Worm (Caenorhabditis elegans) whole organism, young adult: Measurements from ENCODE around the gene clec-135.

Source experiments
- B0035.1 ChIP-seq: sonication (generic microtip); optimal IDR thresholded peaks from 2 replicates; lab custom pipeline; 2016; ENCODE audit warnings: missing genetic modification characterization, mild to moderate bottlenecking, missing compliant biosample characterization, missing genotype, missing genetic modification reagents
- C06A6.2 ChIP-seq: fragments of 200-800 bp; sonication (Bioruptor generic); conservative IDR thresholded peaks from 2 replicates; pipeline ENCODE4 v1.3.6; 2022; ENCODE audit warnings: missing genetic modification characterization, missing compliant biosample characterization
- C17E4.6 ChIP-seq: fragments of 200-800 bp; sonication (Bioruptor generic); IDR thresholded peaks from 2 replicates; pipeline ENCODE4 v1.3.6; 2022; ENCODE audit warnings: missing genetic modification reagents, missing genetic modification characterization, missing compliant biosample characterization
- F10E7.11 ChIP-seq: sonication (generic microtip); optimal IDR thresholded peaks from 2 replicates; lab custom pipeline; 2017; ENCODE audit warnings: mild to moderate bottlenecking, missing genetic modification characterization, moderate library complexity, missing compliant biosample characterization
- F23B12.7 ChIP-seq: sonication (generic microtip); optimal IDR thresholded peaks from 2 replicates; lab custom pipeline; 2017; ENCODE audit warnings: missing genetic modification characterization, mild to moderate bottlenecking, missing compliant biosample characterization, antibody characterized with exemption, moderate library complexity; ENCODE audit not compliant: insufficient read depth
- F33H1.4 ChIP-seq: fragments of 200-800 bp; sonication (Bioruptor generic); IDR thresholded peaks from 2 replicates; pipeline ENCODE4 v1.3.6; 2022; ENCODE audit warnings: missing genetic modification reagents, missing genetic modification characterization, missing compliant biosample characterization
- F37B4.10 ChIP-seq: fragments of 200-800 bp; sonication (Bioruptor generic); IDR thresholded peaks from 2 replicates; pipeline ENCODE4 v1.3.6; 2022; ENCODE audit warnings: missing genetic modification characterization, missing compliant biosample characterization
- F39B2.1 ChIP-seq: fragments of 200-800 bp; sonication (Bioruptor generic); IDR thresholded peaks from 2 replicates; pipeline ENCODE4 v1.3.6; 2022; ENCODE audit warnings: missing genetic modification reagents, missing genetic modification characterization, missing compliant biosample characterization
- F57C9.4 ChIP-seq: sonication (generic microtip); optimal IDR thresholded peaks from 2 replicates; lab custom pipeline; 2017; ENCODE audit warnings: mild to moderate bottlenecking, missing genetic modification characterization, missing compliant biosample characterization
- K11D2.4 ChIP-seq: fragments of 200-800 bp; sonication (Bioruptor generic); IDR thresholded peaks from 2 replicates; pipeline ENCODE4 v1.3.6; 2022; ENCODE audit warnings: missing genetic modification reagents, missing genetic modification characterization, missing compliant biosample characterization
- Y53G8AR.9 ChIP-seq: fragments of 200-800 bp; sonication (Bioruptor generic); conservative IDR thresholded peaks from 2 replicates; pipeline ENCODE4 v1.3.6; 2022; ENCODE audit warnings: missing genetic modification reagents, missing genetic modification characterization, missing compliant biosample characterization
- ZK185.1 ChIP-seq: sonication (generic microtip); optimal IDR thresholded peaks from 2 replicates; lab custom pipeline; 2016; ENCODE audit warnings: mild to moderate bottlenecking, missing genetic modification characterization, missing compliant biosample characterization; ENCODE audit not compliant: poor library complexity, severe bottlenecking
- akir-1 ChIP-seq: fragments of 200-800 bp; sonication (Bioruptor generic); optimal IDR thresholded peaks from 2 replicates; lab custom pipeline; 2018; ENCODE audit warnings: mild to moderate bottlenecking, missing genetic modification characterization, moderate library complexity, missing compliant biosample characterization
- athp-1 ChIP-seq: sonication (generic microtip); optimal IDR thresholded peaks from 2 replicates; lab custom pipeline; 2017; ENCODE audit warnings: mild to moderate bottlenecking, missing genetic modification characterization, missing compliant biosample characterization
- bed-1 ChIP-seq: fragments of 200-800 bp; sonication (Bioruptor generic); IDR thresholded peaks from 2 replicates; pipeline ENCODE4 v1.3.6; 2022; ENCODE audit warnings: missing genetic modification reagents, missing genetic modification characterization, missing compliant biosample characterization
- cebp-1 ChIP-seq, 2 experiments: fragments of 200-800 bp in 1 of 2; sonication (Bioruptor generic) in 1 of 2; sonication (generic microtip) in 1 of 2; IDR thresholded peaks in 1 of 2; optimal IDR thresholded peaks in 1 of 2; 2 replicates each; pipeline versions ENCODE4 v1.3.6 to Lab custom; 2017 to 2022; ENCODE audit warnings: missing compliant biosample characterization in 2 of 2, missing genetic modification characterization in 2 of 2, mild to moderate bottlenecking in 1 of 2, missing genetic modification reagents in 1 of 2, moderate library complexity in 1 of 2
- ceh-40 ChIP-seq: fragments of 200-800 bp; sonication (Bioruptor generic); IDR thresholded peaks from 2 replicates; pipeline ENCODE4 v1.3.6; 2022; ENCODE audit warnings: missing genetic modification characterization, missing compliant biosample characterization
- ceh-79 ChIP-seq: sonication (generic microtip); optimal IDR thresholded peaks from 2 replicates; lab custom pipeline; 2017; ENCODE audit warnings: mild to moderate bottlenecking, missing genetic modification characterization, missing compliant biosample characterization
- dox-1 ChIP-seq: fragments of 200-800 bp; sonication (Bioruptor generic); IDR thresholded peaks from 2 replicates; pipeline ENCODE4 v1.3.6; 2022; ENCODE audit warnings: missing genetic modification reagents, missing genetic modification characterization, missing compliant biosample characterization
- dpl-1 ChIP-seq: fragments of 150-350 bp; optimal IDR thresholded peaks from 2 replicates; lab custom pipeline; 2014; ENCODE audit warnings: missing biosample characterization, missing genetic modification reagents, missing genetic modification characterization
- efl-1 ChIP-seq: fragments of 150-350 bp; optimal IDR thresholded peaks from 2 replicates; lab custom pipeline; 2014; ENCODE audit warnings: missing biosample characterization, missing genetic modification reagents, missing genetic modification characterization
- egl-44 ChIP-seq: fragments of 200-800 bp; sonication (Bioruptor generic); IDR thresholded peaks from 2 replicates; pipeline ENCODE4 v1.3.6; 2022; ENCODE audit warnings: missing genetic modification reagents, missing genetic modification characterization, missing compliant biosample characterization
- fkh-3 ChIP-seq: sonication (generic microtip); optimal IDR thresholded peaks from 2 replicates; lab custom pipeline; 2016; ENCODE audit warnings: mild to moderate bottlenecking, missing genetic modification characterization, missing compliant biosample characterization
- him-1 ChIP-seq: sonication (generic microtip); optimal IDR thresholded peaks from 2 replicates; lab custom pipeline; 2016; ENCODE audit warnings: missing genotype, missing genetic modification reagents, missing genetic modification characterization, missing compliant biosample characterization
- hrde-1 ChIP-seq: sonication (generic microtip); optimal IDR thresholded peaks from 2 replicates; lab custom pipeline; 2016; ENCODE audit warnings: missing genetic modification characterization, mild to moderate bottlenecking, missing compliant biosample characterization, moderate library complexity, missing genotype, missing genetic modification reagents, borderline replicate concordance
- let-526 ChIP-seq: fragments of 200-800 bp; sonication (Bioruptor generic); IDR thresholded peaks from 2 replicates; pipeline ENCODE4 v1.3.6; 2022; ENCODE audit warnings: missing genetic modification reagents, missing genetic modification characterization, missing compliant biosample characterization
- lin-26 ChIP-seq: fragments of 200-800 bp; sonication (Bioruptor generic); IDR thresholded peaks from 2 replicates; pipeline ENCODE4 v1.3.6; 2022; ENCODE audit warnings: missing genetic modification reagents, missing genetic modification characterization, missing compliant biosample characterization
- lin-35 ChIP-seq, 3 experiments: fragments of 150-350 bp in 2 of 3; sonication (generic microtip) in 1 of 3; optimal IDR thresholded peaks; 2 replicates each; lab custom pipeline; 2014 to 2018; ENCODE audit warnings: missing biosample characterization in 3 of 3, missing genetic modification characterization in 3 of 3, missing genetic modification reagents in 3 of 3
- lin-54 ChIP-seq: fragments of 200-800 bp; sonication (Bioruptor generic); optimal IDR thresholded peaks from 2 replicates; lab custom pipeline; 2018; ENCODE audit warnings: mild to moderate bottlenecking, missing genetic modification characterization, missing compliant biosample characterization
- lsl-1 ChIP-seq: fragments of 200-800 bp; sonication (Bioruptor generic); optimal IDR thresholded peaks from 2 replicates; lab custom pipeline; 2018; ENCODE audit warnings: mild to moderate bottlenecking, missing genetic modification characterization, moderate library complexity, missing compliant biosample characterization
- madf-10 ChIP-seq: sonication (generic microtip); optimal IDR thresholded peaks from 2 replicates; lab custom pipeline; 2016; ENCODE audit warnings: mild to moderate bottlenecking, missing genetic modification characterization, missing compliant biosample characterization
- madf-6 ChIP-seq: fragments of 200-800 bp; sonication (Bioruptor generic); IDR thresholded peaks from 2 replicates; pipeline ENCODE4 v1.3.6; 2022; ENCODE audit warnings: missing genetic modification reagents, missing genetic modification characterization, missing compliant biosample characterization
- madf-8 ChIP-seq: fragments of 200-800 bp; sonication (Bioruptor generic); conservative IDR thresholded peaks from 2 replicates; pipeline ENCODE4 v1.3.6; 2022; ENCODE audit warnings: missing genetic modification reagents, missing genetic modification characterization, missing compliant biosample characterization
- mcd-1 ChIP-seq: fragments of 200-800 bp; sonication (Bioruptor generic); IDR thresholded peaks from 2 replicates; pipeline ENCODE4 v1.3.6; 2022; ENCODE audit warnings: missing genetic modification reagents, missing genetic modification characterization, missing compliant biosample characterization
- mel-28 ChIP-seq: sonication (generic microtip); optimal IDR thresholded peaks from 2 replicates; lab custom pipeline; 2016; ENCODE audit warnings: borderline replicate concordance, mild to moderate bottlenecking, missing genetic modification characterization, missing compliant biosample characterization
- mes-4 ChIP-seq: sonication (generic microtip); optimal IDR thresholded peaks from 2 replicates; lab custom pipeline; 2016; ENCODE audit warnings: missing genotype, missing genetic modification characterization, missing compliant biosample characterization
- nhr-120 ChIP-seq: fragments of 200-800 bp; sonication (Bioruptor generic); IDR thresholded peaks from 2 replicates; pipeline ENCODE4 v1.3.6; 2022; ENCODE audit warnings: missing genetic modification characterization, missing compliant biosample characterization
- repo-1 ChIP-seq: sonication (generic microtip); optimal IDR thresholded peaks from 2 replicates; lab custom pipeline; 2017; ENCODE audit warnings: mild to moderate bottlenecking, missing genetic modification characterization, missing compliant biosample characterization
- snpc-1.1 ChIP-seq: sonication (generic microtip); optimal IDR thresholded peaks from 2 replicates; lab custom pipeline; 2017; ENCODE audit warnings: missing genetic modification characterization, mild to moderate bottlenecking, missing compliant biosample characterization, antibody characterized with exemption, moderate library complexity, missing genotype, missing genetic modification reagents; ENCODE audit not compliant: insufficient read depth
- snpc-1.3 ChIP-seq: sonication (generic microtip); optimal IDR thresholded peaks from 2 replicates; lab custom pipeline; 2017; ENCODE audit warnings: missing genetic modification characterization, mild to moderate bottlenecking, missing compliant biosample characterization, antibody characterized with exemption, moderate library complexity, missing genotype, missing genetic modification reagents; ENCODE audit not compliant: insufficient read depth
- tbp1 ChIP-seq: fragments of 200-800 bp; sonication (Bioruptor generic); optimal IDR thresholded peaks from 2 replicates; lab custom pipeline; 2018; ENCODE audit warnings: mild to moderate bottlenecking, missing genetic modification characterization, missing compliant biosample characterization
- xnd-1 ChIP-seq: sonication (generic microtip); optimal IDR thresholded peaks from 2 replicates; lab custom pipeline; 2016; ENCODE audit warnings: missing genotype, missing genetic modification reagents, missing genetic modification characterization, missing compliant biosample characterization
- ztf-22 ChIP-seq: fragments of 200-800 bp; sonication (Bioruptor generic); optimal IDR thresholded peaks from 2 replicates; lab custom pipeline; 2018; ENCODE audit warnings: mild to moderate bottlenecking, missing genetic modification characterization, moderate library complexity, missing compliant biosample characterization
- ztf-25 ChIP-seq: fragments of 200-800 bp; sonication (Bioruptor generic); IDR thresholded peaks from 2 replicates; pipeline ENCODE4 v1.3.6; 2022; ENCODE audit warnings: missing genetic modification reagents, missing genetic modification characterization, missing compliant biosample characterization
- ztf-26 ChIP-seq: sonication (generic microtip); optimal IDR thresholded peaks from 2 replicates; lab custom pipeline; 2017; ENCODE audit warnings: missing genetic modification characterization, missing compliant biosample characterization

Gene clec-135

ce11 chrII:4230816-4231435 lies 27.7 kb downstream of the clec-135 start, which contains the start of gene C16A11.10:
Gene C16A11.10, plus strand, starts transcription at chrII:4231385.
- TF ChIP-seq madf-6 (GFP tag; lab: Robert Waterston, UW) (peak; percentile 78), ceh-79 (tag; lab: Kevin White, UChicago) (no peak), snpc-1.3 (tag; lab: Kevin White, UChicago) (no peak), F33H1.4 (GFP tag; lab: Robert Waterston, UW) (peak; percentile 75), cebp-1 (GFP tag; IDR thresholded peaks at IDR 0.05; lab: Robert Waterston, UW) (no peak), cebp-1 (tag; optimal IDR thresholded peaks at IDR 0.05; lab: Kevin White, UChicago) (no peak), F10E7.11 (tag; lab: Kevin White, UChicago) (no peak), lin-35 (GFP tag; optimal IDR thresholded peaks at IDR 0.05; lab: Kevin White, UChicago) (no peak), madf-10 (tag; lab: Kevin White, UChicago) (no peak), ztf-26 (no peak), ztf-22 (GFP tag; lab: Kevin White, UChicago) (no peak), Y53G8AR.9 (no peak), efl-1 (GFP tag; lab: Kevin White, UChicago) (no peak), ZK185.1 (tag; lab: Kevin White, UChicago) (no peak), egl-44 (GFP tag; lab: Robert Waterston, UW) (no peak), madf-8 (peak; percentile 22; the same call in 1 of the 2 replicates), K11D2.4 (GFP tag; lab: Robert Waterston, UW) (no peak), C06A6.2 (GFP tag; lab: Robert Waterston, UW) (no peak), lin-54 (peak; percentile 8), athp-1 (tag; lab: Kevin White, UChicago) (no peak), dpl-1 (no peak), lsl-1 (peak; percentile 77), F57C9.4 (tag; lab: Kevin White, UChicago) (no peak), bed-1 (GFP tag; lab: Robert Waterston, UW) (no peak), B0035.1 (tag; lab: Kevin White, UChicago) (no peak), mes-4 (no peak), xnd-1 (peak; percentile 52), fkh-3 (tag; lab: Kevin White, UChicago) (no peak), lin-26 (no peak), F23B12.7 (no peak), dox-1 (no peak)

ce11 chrII:4229106-4229708 lies 29.4 kb downstream of the clec-135 start, which contains the start of gene C16A11.3:
Gene C16A11.3, plus strand, starts transcription at chrII:4229545.
- TF ChIP-seq let-526 (GFP tag; lab: Robert Waterston, UW) (no peak), madf-8 (peak; percentile 48), tbp1 (GFP tag; lab: Kevin White, UChicago) (peak; percentile 0), repo-1 (tag; lab: Kevin White, UChicago) (no peak), snpc-1.3 (tag; lab: Kevin White, UChicago) (peak; percentile 64), F37B4.10 (GFP tag; lab: Robert Waterston, UW) (no peak), nhr-120 (no peak), ztf-26 (no peak), F39B2.1 (GFP tag; lab: Robert Waterston, UW) (no peak), hrde-1 (tag; lab: Kevin White, UChicago) (peak; percentile 91), lsl-1 (peak; percentile 75), mel-28 (tag; lab: Kevin White, UChicago) (no peak), F57C9.4 (tag; lab: Kevin White, UChicago) (no peak), ceh-40 (GFP tag; lab: Robert Waterston, UW) (no peak), akir-1 (GFP tag; lab: Kevin White, UChicago) (no peak), snpc-1.1 (peak; percentile 49), mes-4 (peak; percentile 12), ztf-22 (GFP tag; lab: Kevin White, UChicago) (no peak), F10E7.11 (tag; lab: Kevin White, UChicago) (peak; percentile 41), ztf-25 (GFP tag; lab: Robert Waterston, UW) (no peak), mcd-1 (GFP tag; lab: Robert Waterston, UW) (no peak), egl-44 (GFP tag; lab: Robert Waterston, UW) (no peak), C17E4.6 (GFP tag; lab: Robert Waterston, UW) (no peak), him-1 (tag; lab: Kevin White, UChicago) (peak; percentile 34)
